Fruit fly (Drosophila melanogaster): Measurements from ENCODE around the gene fz4.

DNA sequence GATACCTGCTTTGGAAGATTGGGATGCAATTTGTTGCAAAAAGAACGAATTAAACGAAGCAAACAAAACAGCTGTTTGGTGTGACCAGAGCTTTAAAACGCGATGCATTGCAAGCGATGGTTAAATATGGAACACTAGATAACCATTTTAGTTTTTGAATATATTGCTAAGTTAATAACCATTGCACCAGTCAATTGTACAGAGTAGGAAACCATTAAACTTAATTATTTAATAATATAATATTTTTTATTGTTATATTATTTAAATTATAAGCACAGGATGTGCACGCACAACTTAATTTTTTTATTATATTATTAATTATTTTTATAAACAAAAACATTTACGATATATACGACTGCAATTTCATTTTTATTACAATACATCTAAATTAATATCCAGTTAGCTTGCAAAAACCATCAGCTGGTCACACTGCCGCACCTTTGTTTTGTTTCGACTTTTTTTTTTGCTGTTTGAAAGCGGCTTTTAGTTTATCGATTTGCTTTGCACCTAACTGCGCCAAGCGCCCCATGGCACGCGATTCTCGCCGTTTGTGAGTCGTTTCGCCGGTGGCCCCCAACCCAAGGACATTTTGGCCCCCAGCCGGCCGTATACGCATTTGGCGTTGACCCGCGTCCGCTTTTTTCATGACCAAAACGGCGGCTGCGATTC, 5.6 kb downstream of the fz4 start, which contains the start of the genes CG4617 and CG8300:
- TF ChIP-seq CTCF (optimal IDR thresholded peaks at IDR 0.05) (no peak), CG8478 (optimal IDR thresholded peaks at IDR 0.05) (no peak)

Measured in S2 (cell line).